Worm (Caenorhabditis elegans) whole organism, L1 larva: ENCODE results near the gene R05D8.7.

Experiments
- aly-2 ChIP-seq: fragments of 150-350 bp; optimal IDR thresholded peaks from 2 replicates; lab custom pipeline; 2014; ENCODE audit warnings: missing biosample characterization, missing genetic modification characterization
- ama-1 ChIP-seq: fragments of 150-350 bp; optimal IDR thresholded peaks from 2 replicates; lab custom pipeline; 2014
- dpl-1 ChIP-seq, 3 experiments: fragments of 150-350 bp in 2 of 3; sonication (generic microtip) in 1 of 3; optimal IDR thresholded peaks; 2 replicates each; lab custom pipeline; 2014 to 2017; ENCODE audit warnings: missing biosample characterization in 3 of 3, missing genetic modification characterization in 3 of 3, missing genetic modification reagents in 3 of 3
- efl-1 ChIP-seq, 4 experiments: fragments of 150-350 bp; optimal IDR thresholded peaks in 3 of 4; peaks in 1 of 4; 1 replicate in 1 of 4; 2 replicates in 3 of 4; lab custom pipeline; 2014; ENCODE audit warnings: missing biosample characterization in 2 of 4, missing genetic modification characterization in 2 of 4, missing genetic modification reagents in 2 of 4
- jun-1 ChIP-seq: fragments of 150-350 bp; optimal IDR thresholded peaks from 2 replicates; lab custom pipeline; 2014; ENCODE audit warnings: missing biosample characterization, missing genetic modification reagents, missing genetic modification characterization
- lin-13 ChIP-seq: fragments of 150-350 bp; optimal IDR thresholded peaks from 2 replicates; lab custom pipeline; 2014; ENCODE audit warnings: missing biosample characterization, missing genetic modification reagents, missing genetic modification characterization
- lin-39 ChIP-seq: fragments of 150-350 bp; optimal IDR thresholded peaks from 2 replicates; lab custom pipeline; 2014; ENCODE audit warnings: missing biosample characterization, missing genetic modification reagents, missing genetic modification characterization
- nhr-237 ChIP-seq: fragments of 150-350 bp; optimal IDR thresholded peaks from 2 replicates; lab custom pipeline; 2014; ENCODE audit warnings: missing biosample characterization, missing genetic modification characterization
- nhr-90 ChIP-seq: sonication (generic microtip); optimal IDR thresholded peaks from 2 replicates; lab custom pipeline; 2016; ENCODE audit warnings: mild to moderate bottlenecking, missing genetic modification characterization, missing compliant biosample characterization; ENCODE audit not compliant: poor library complexity
- sptf-1 ChIP-seq: fragments of 150-350 bp; optimal IDR thresholded peaks from 2 replicates; lab custom pipeline; 2014; ENCODE audit warnings: missing biosample characterization, missing genetic modification characterization
- swsn-7 ChIP-seq: sonication (generic microtip); optimal IDR thresholded peaks from 2 replicates; lab custom pipeline; 2016; ENCODE audit warnings: missing genetic modification characterization, missing compliant biosample characterization
- unc-62 ChIP-seq: fragments of 150-350 bp; optimal IDR thresholded peaks from 2 replicates; lab custom pipeline; 2014; ENCODE audit warnings: missing biosample characterization, missing genetic modification reagents, missing genetic modification characterization

ce11 chrV:2769754-2770153, 6.7 kb upstream of the R05D8.7 start, which contains the start of gene dhs-15:
- no peak for TF ChIP-seq ama-1
- no peak for TF ChIP-seq unc-62 (GFP tag; lab: Kevin White, UChicago)
- no peak for TF ChIP-seq swsn-7
- TF ChIP-seq lin-13 (GFP tag; lab: Kevin White, UChicago) = no peak
- TF ChIP-seq jun-1 (tag; lab: Kevin White, UChicago) = no peak
- no peak for TF ChIP-seq aly-2
- TF ChIP-seq nhr-90 = no peak
- no peak for TF ChIP-seq nhr-237 (tag; lab: Kevin White, UChicago)
- TF ChIP-seq lin-39 (tag; lab: Kevin White, UChicago) = no peak
- no peak for TF ChIP-seq efl-1 (optimal IDR thresholded peaks at IDR 0.05; lab: Kevin White, UChicago)
- no peak for TF ChIP-seq efl-1 (GFP tag; optimal IDR thresholded peaks at IDR 0.05 in 1 of 2; lab: Kevin White, UChicago)
- TF ChIP-seq sptf-1 (tag; lab: Kevin White, UChicago) = no peak
- TF ChIP-seq dpl-1 (GFP tag; optimal IDR thresholded peaks at IDR 0.05; lab: Kevin White, UChicago) = no peak
